Fruit fly (Drosophila melanogaster) whole organism, pupa: ENCODE results near the gene Npc2f.
A peak's percentile ranks its signal among the peaks of the same experiment; 100 is the strongest.

ENCODE experiments used
- CG10348 ChIP-seq: fragments of 200-800 bp; sonication (Bioruptor generic); IDR thresholded peaks from 2 replicates; pipeline ENCODE4 v1.3.6; 2022; ENCODE audit warnings: missing biosample characterization, missing genetic modification characterization
- CG12605 ChIP-seq: fragments of 200-800 bp; sonication (Bioruptor generic); IDR thresholded peaks from 2 replicates; pipeline ENCODE4 v1.3.6; 2022; ENCODE audit warnings: missing biosample characterization, missing genetic modification characterization
- CG13204 ChIP-seq: fragments of 200-800 bp; sonication (Bioruptor generic); optimal IDR thresholded peaks from 2 replicates; lab custom pipeline; 2018; ENCODE audit warnings: missing biosample characterization, mild to moderate bottlenecking, missing genetic modification characterization, moderate library complexity
- CG14655 ChIP-seq: fragments of 200-800 bp; sonication (Bioruptor generic); optimal IDR thresholded peaks from 3 replicates; lab custom pipeline; 2017; ENCODE audit warnings: mild to moderate bottlenecking, missing biosample characterization, missing genetic modification reagents, missing genetic modification characterization
- CG15710 ChIP-seq: fragments of 200-800 bp; sonication (Bioruptor generic); optimal IDR thresholded peaks from 2 replicates; lab custom pipeline; 2018; ENCODE audit warnings: missing biosample characterization, mild to moderate bottlenecking, missing genetic modification characterization, moderate library complexity
- CG17806 ChIP-seq: fragments of 200-800 bp; sonication (Bioruptor generic); optimal IDR thresholded peaks from 2 replicates; lab custom pipeline; 2018; ENCODE audit warnings: missing biosample characterization, mild to moderate bottlenecking, missing genetic modification characterization, moderate library complexity
- CG32121 ChIP-seq: fragments of 200-800 bp; sonication (Bioruptor generic); IDR thresholded peaks from 2 replicates; pipeline ENCODE4 v1.3.6; 2022; ENCODE audit warnings: missing biosample characterization, missing genetic modification characterization
- CG34367 ChIP-seq: fragments of 200-800 bp; sonication (Bioruptor generic); optimal IDR thresholded peaks from 2 replicates; lab custom pipeline; 2018; ENCODE audit warnings: missing biosample characterization, mild to moderate bottlenecking, missing genetic modification characterization
- CG4496 ChIP-seq: fragments of 200-800 bp; sonication (Bioruptor generic); IDR thresholded peaks from 3 replicates; pipeline ENCODE4 v1.3.6; 2022; ENCODE audit warnings: missing biosample characterization, missing genetic modification characterization
- CG8159 ChIP-seq: fragments of 200-800 bp; sonication (Bioruptor generic); optimal IDR thresholded peaks from 3 replicates; lab custom pipeline; 2018; ENCODE audit warnings: missing biosample characterization, mild to moderate bottlenecking, missing genetic modification characterization, moderate library complexity
- CG8301 ChIP-seq: fragments of 200-800 bp; sonication (Bioruptor generic); optimal IDR thresholded peaks from 2 replicates; lab custom pipeline; 2018; ENCODE audit warnings: missing biosample characterization, mild to moderate bottlenecking, missing genetic modification characterization
- CG9948 ChIP-seq: fragments of 200-800 bp; sonication (Bioruptor generic); optimal IDR thresholded peaks from 2 replicates; lab custom pipeline; 2018; ENCODE audit warnings: missing biosample characterization, mild to moderate bottlenecking, missing genetic modification characterization, moderate library complexity
- D1 ChIP-seq: fragments of 200-800 bp; sonication (Bioruptor generic); optimal IDR thresholded peaks from 2 replicates; lab custom pipeline; 2018; ENCODE audit warnings: missing biosample characterization, mild to moderate bottlenecking, missing genetic modification characterization, moderate library complexity
- EcR ChIP-seq: fragments of 200-800 bp; sonication (Bioruptor generic); optimal IDR thresholded peaks from 3 replicates; lab custom pipeline; 2019; ENCODE audit warnings: missing biosample characterization, missing genetic modification characterization, mild to moderate bottlenecking, moderate library complexity, missing genetic modification reagents
- Ets98B ChIP-seq: fragments of 200-800 bp; sonication (Bioruptor generic); IDR thresholded peaks from 2 replicates; pipeline ENCODE4 v1.3.6; 2022; ENCODE audit warnings: missing biosample characterization, missing genetic modification characterization
- Pif1A ChIP-seq: fragments of 200-800 bp; sonication (Bioruptor generic); optimal IDR thresholded peaks from 3 replicates; lab custom pipeline; 2016; ENCODE audit warnings: missing biosample characterization, missing genetic modification characterization
- Pif1B ChIP-seq: fragments of 200-800 bp; sonication (Bioruptor generic); optimal IDR thresholded peaks from 3 replicates; lab custom pipeline; 2016; ENCODE audit warnings: missing biosample characterization, missing genetic modification characterization
- Snoo ChIP-seq: fragments of 200-800 bp; sonication (Bioruptor generic); optimal IDR thresholded peaks from 3 replicates; lab custom pipeline; 2017; ENCODE audit warnings: missing biosample characterization, mild to moderate bottlenecking, missing genetic modification characterization, inconsistent platforms
- fd96Ca ChIP-seq: fragments of 200-800 bp; sonication (Bioruptor generic); IDR thresholded peaks from 3 replicates; pipeline ENCODE4 v1.3.6; 2022; ENCODE audit warnings: missing biosample characterization, missing genetic modification characterization
- gl ChIP-seq: fragments of 200-800 bp; sonication (Bioruptor generic); optimal IDR thresholded peaks from 2 replicates; lab custom pipeline; 2018; ENCODE audit warnings: missing biosample characterization, mild to moderate bottlenecking, missing genetic modification characterization
- rn ChIP-seq: fragments of 200-800 bp; sonication (Bioruptor generic); IDR thresholded peaks from 2 replicates; pipeline ENCODE4 v1.3.6; 2022; ENCODE audit warnings: missing biosample characterization, missing genetic modification characterization

Gene Npc2f

dm6 chr3R:24108902-24109389 lies 28.7 kb upstream of the Npc2f start, which contains the start of the genes eIF4EHP and CG18428:
Gene eIF4EHP, minus strand, starts transcription at chr3R:24108960.
Gene CG18428, plus strand, starts transcription at chr3R:24109336.
- peak; percentile 90 for TF ChIP-seq Pif1B (GFP tag; lab: Kevin White, UChicago)
- TF ChIP-seq CG32121 (GFP tag; lab: Robert Waterston, UW), result no peak
- TF ChIP-seq CG13204 (GFP tag; lab: Kevin White, UChicago), result peak; percentile 98
- TF ChIP-seq CG15710 (tag; lab: Kevin White, UChicago), result peak; percentile 100
- TF ChIP-seq CG8301 (tag; lab: Kevin White, UChicago), result peak; percentile 100
- TF ChIP-seq EcR, result peak; percentile 78
- TF ChIP-seq CG34367, result peak; percentile 99
- TF ChIP-seq Ets98B, result no peak
- TF ChIP-seq CG17806 (tag; lab: Kevin White, UChicago), result peak; percentile 100
- TF ChIP-seq fd96Ca (GFP tag; lab: Robert Waterston, UW), result 0 out of 3 replicates have a peak, but pooled peaks have one; percentile 93
- peak; percentile 94 for TF ChIP-seq gl (tag; lab: Kevin White, UChicago)
- no peak for TF ChIP-seq rn (GFP tag; lab: Robert Waterston, UW)
- peak; percentile 97 for TF ChIP-seq Pif1A (GFP tag; lab: Kevin White, UChicago)
- TF ChIP-seq CG12605, result no peak; the same call in 1 of the 2 replicates
- TF ChIP-seq D1 (tag; lab: Kevin White, UChicago), result peak; percentile 100
- no peak for TF ChIP-seq CG10348 (GFP tag; lab: Robert Waterston, UW)
- TF ChIP-seq CG9948, result peak; percentile 100
- peak; percentile 100 for TF ChIP-seq CG8159 (tag; lab: Kevin White, UChicago)
- peak; percentile 99 for TF ChIP-seq Snoo (tag; lab: Kevin White, UChicago)
- no peak for TF ChIP-seq CG4496
- TF ChIP-seq CG14655 (GFP tag; lab: Kevin White, UChicago), result peak; percentile 100

dm6 chr3R:24112320-24113069 lies 25.2 kb upstream of the Npc2f start, which contains the start of gene CG13605:
Gene CG13605, minus strand, starts transcription at chr3R:24112389.
- TF ChIP-seq D1 (tag; lab: Kevin White, UChicago) (no peak), CG8159 (tag; lab: Kevin White, UChicago) (peak; percentile 51), CG17806 (tag; lab: Kevin White, UChicago) (peak; percentile 54), CG14655 (GFP tag; lab: Kevin White, UChicago) (peak; percentile 61), fd96Ca (GFP tag; lab: Robert Waterston, UW) (peak; percentile 66), CG9948 (peak; percentile 24), Ets98B (peak; percentile 82), Pif1B (GFP tag; lab: Kevin White, UChicago) (peak; percentile 79), gl (tag; lab: Kevin White, UChicago) (no peak), CG15710 (tag; lab: Kevin White, UChicago) (peak; percentile 39), rn (GFP tag; lab: Robert Waterston, UW) (no peak), CG10348 (GFP tag; lab: Robert Waterston, UW) (no peak), CG13204 (GFP tag; lab: Kevin White, UChicago) (no peak), CG34367 (peak; percentile 25), CG12605 (peak; percentile 37; the same call in 1 of the 2 replicates), CG4496 (peak; percentile 86), CG32121 (GFP tag; lab: Robert Waterston, UW) (peak; percentile 77), Pif1A (GFP tag; lab: Kevin White, UChicago) (peak; percentile 62), Snoo (tag; lab: Kevin White, UChicago) (peak; percentile 69), CG8301 (tag; lab: Kevin White, UChicago) (peak; percentile 51), EcR (no peak)
- TF ChIP-seq, all 21 proteins: peak for 15

DNA sequence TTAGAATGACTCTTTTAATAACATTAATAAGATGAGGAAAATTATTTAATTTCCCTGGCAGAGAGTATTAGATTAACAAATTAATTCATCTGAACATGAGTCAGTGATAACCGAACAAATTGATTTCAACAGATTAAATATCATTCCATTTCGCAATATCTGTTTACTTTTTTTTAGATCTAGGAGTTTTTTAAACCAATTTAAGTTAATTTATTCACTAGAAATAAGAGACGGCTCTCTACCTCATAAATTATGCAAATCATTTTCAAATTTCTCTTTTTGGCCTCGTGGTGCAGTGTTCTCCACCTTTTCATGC lies 24.7 kb upstream of the Npc2f start, which contains the start of gene Root:
TSS of gene Root (plus strand) at position 217 of the 316 bp plus-strand sequence.
- no peak for TF ChIP-seq CG15710 (tag; lab: Kevin White, UChicago)
- TF ChIP-seq CG8301 (tag; lab: Kevin White, UChicago), result no peak
- no peak for TF ChIP-seq gl (tag; lab: Kevin White, UChicago)
- TF ChIP-seq rn (GFP tag; lab: Robert Waterston, UW), result no peak
- no peak for TF ChIP-seq Pif1A (GFP tag; lab: Kevin White, UChicago)
- TF ChIP-seq Pif1B (GFP tag; lab: Kevin White, UChicago), result no peak
- TF ChIP-seq CG13204 (GFP tag; lab: Kevin White, UChicago), result no peak
- no peak for TF ChIP-seq CG17806 (tag; lab: Kevin White, UChicago)
- TF ChIP-seq CG32121 (GFP tag; lab: Robert Waterston, UW), result no peak
- no peak for TF ChIP-seq CG34367
- no peak for TF ChIP-seq CG9948

DNA sequence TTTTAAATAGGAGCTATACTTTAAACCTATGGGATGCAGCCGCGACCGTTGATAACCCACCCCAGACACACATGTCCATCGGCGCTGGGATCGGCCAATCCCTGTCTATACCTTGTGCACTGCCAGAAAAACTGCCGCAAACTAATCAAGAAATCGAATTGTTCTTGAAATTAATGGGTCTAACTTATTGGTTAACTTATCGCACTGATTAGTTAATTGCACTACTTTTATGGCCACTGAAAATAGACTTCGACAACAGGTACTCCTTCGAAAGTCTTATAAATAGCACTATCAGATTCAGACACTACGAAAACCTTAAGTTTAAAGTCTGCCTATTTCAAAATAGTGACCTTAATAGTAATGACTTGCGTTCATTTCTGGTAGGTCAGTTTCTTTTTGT lies 21.5 kb upstream of the Npc2f start, which contains the start of gene CG13607:
TSS of gene CG13607 (minus strand) at position 143 of the 400 bp plus-strand sequence.
- TF ChIP-seq D1 (tag; lab: Kevin White, UChicago) (no peak), CG17806 (tag; lab: Kevin White, UChicago) (no peak), CG34367 (no peak), CG14655 (GFP tag; lab: Kevin White, UChicago) (peak; percentile 12)

DNA sequence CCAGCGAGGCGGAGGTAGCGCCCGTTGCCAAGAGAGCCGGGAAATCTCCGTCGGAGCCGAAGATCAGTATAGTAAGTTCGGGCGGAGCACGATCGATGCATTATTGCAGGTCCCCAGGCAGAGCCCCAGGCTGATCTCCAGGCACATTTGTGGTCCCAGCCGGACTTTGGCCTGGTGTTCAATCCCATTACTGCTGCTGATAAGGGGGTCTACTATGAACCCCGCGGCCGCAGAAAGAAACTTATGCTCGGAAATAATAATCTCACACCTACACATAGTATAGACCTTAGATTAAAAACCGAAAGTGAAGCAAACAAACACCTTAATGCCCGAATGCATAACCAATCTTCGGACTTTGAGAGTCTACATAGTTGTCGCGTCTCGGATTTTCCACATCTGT lies 20.7 kb upstream of the Npc2f start:
- TF ChIP-seq Pif1A (GFP tag; lab: Kevin White, UChicago) (no peak), CG8301 (tag; lab: Kevin White, UChicago) (no peak), EcR (no peak), CG9948 (no peak), CG8159 (tag; lab: Kevin White, UChicago) (no peak), CG10348 (GFP tag; lab: Robert Waterston, UW) (no peak), gl (tag; lab: Kevin White, UChicago) (peak; percentile 64), Pif1B (GFP tag; lab: Kevin White, UChicago) (no peak), rn (GFP tag; lab: Robert Waterston, UW) (no peak), Snoo (tag; lab: Kevin White, UChicago) (no peak), D1 (tag; lab: Kevin White, UChicago) (no peak), fd96Ca (GFP tag; lab: Robert Waterston, UW) (0 out of 3 replicates have a peak, but pooled peaks have one; percentile 6), CG15710 (tag; lab: Kevin White, UChicago) (no peak), CG32121 (GFP tag; lab: Robert Waterston, UW) (peak; percentile 5; the same call in 1 of the 2 replicates), CG4496 (peak; percentile 52; the same call in 2 of the 3 replicates), CG12605 (peak; percentile 55), CG34367 (no peak), CG14655 (GFP tag; lab: Kevin White, UChicago) (no peak), Ets98B (no peak; the same call in 1 of the 2 replicates), CG13204 (GFP tag; lab: Kevin White, UChicago) (peak; percentile 1), CG17806 (tag; lab: Kevin White, UChicago) (no peak)
